Worm (Caenorhabditis elegans): Measurements from ENCODE around the gene R105.1.

Gene R105.1

DNA sequence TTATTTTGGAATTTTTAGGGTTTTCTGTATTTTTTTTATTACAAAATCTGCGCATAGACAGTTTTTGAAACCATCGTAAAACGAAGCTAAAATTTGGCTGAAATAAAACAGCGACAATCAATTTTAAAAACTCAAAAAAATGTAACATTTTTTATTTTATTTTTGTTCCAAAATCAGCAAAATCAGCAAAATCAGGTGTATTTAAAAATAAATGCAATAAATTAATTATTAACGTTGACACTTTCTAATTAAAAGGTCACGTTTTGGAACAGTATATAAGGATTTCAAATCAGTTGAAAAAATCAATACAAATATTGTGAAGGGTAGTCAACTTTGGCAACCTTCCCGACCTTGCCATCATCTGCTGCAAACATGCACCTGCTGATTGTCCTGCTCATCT is at the start of gene R105.1:
Gene R105.1 (plus strand): TSS at position 301 of the 400 bp plus-strand sequence.
- no peak for TF ChIP-seq unc-62 (GFP tag; optimal IDR thresholded peaks at IDR 0.05)

DNA sequence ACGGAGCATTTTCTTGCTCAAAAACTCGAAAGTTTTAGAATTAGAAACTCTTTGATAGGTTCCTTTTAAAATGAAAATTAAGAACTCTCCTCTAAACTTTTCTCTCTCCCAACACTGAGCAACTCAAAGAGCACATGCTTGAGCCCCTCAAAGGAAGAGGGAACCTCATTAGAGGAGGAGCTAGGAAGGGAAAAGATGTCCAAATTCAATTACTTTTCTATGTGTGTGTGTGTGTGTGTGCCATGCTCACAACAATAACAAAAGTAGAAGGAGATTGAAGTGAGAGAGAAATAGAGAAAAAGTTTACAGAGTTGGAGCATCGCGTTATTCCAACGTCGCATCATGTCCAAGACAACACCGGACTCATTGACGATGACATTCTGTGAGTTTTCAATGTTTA is 47.5 kb upstream of the R105.1 start:
- no peak for TF ChIP-seq unc-62 (GFP tag; optimal IDR thresholded peaks at IDR 0.05)

ce11 chrIV:4587532-4587931 is 46.0 kb upstream of the R105.1 start:
- TF ChIP-seq unc-62 (GFP tag; optimal IDR thresholded peaks at IDR 0.05): no peak

DNA sequence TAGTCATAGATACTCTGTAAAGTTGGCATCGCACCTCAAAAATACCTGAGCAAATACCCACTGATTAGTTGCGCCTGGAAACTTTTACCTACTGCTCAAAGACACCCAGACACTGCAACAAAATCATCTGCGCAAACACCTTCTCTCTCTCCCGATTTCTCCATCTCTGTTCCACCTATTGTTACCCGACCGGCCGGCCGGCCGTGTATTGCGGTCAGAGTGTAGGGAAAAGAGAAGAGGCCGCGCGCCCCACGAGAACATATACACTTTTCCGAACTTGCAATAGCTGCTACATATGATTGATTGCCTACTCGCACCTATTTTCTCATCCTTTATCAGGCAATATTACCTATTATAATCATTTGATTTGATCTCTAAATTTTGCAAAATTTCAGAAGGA is 45.1 kb upstream of the R105.1 start:
- no peak for TF ChIP-seq unc-62 (GFP tag; optimal IDR thresholded peaks at IDR 0.05)

ce11 chrIV:4596824-4597223 is 36.7 kb upstream of the R105.1 start, which contains the start of gene F19C7.3:
TSS of gene F19C7.3 (plus strand) at chrIV:4597124.
- TF ChIP-seq unc-62 (GFP tag; optimal IDR thresholded peaks at IDR 0.05): no peak

ce11 chrIV:4599352-4600004 is 34.0 kb upstream of the R105.1 start, which contains the start of gene F19C7.2:
TSS of gene F19C7.2 (plus strand) at chrIV:4599954.
- TF ChIP-seq unc-62 (GFP tag; optimal IDR thresholded peaks at IDR 0.05): no peak

ce11 chrIV:4602565-4602964 is 30.9 kb upstream of the R105.1 start, which contains the start of gene F19C7.4:
TSS of gene F19C7.4 (plus strand) at chrIV:4602865.
- no peak for TF ChIP-seq unc-62 (GFP tag; optimal IDR thresholded peaks at IDR 0.05)

DNA sequence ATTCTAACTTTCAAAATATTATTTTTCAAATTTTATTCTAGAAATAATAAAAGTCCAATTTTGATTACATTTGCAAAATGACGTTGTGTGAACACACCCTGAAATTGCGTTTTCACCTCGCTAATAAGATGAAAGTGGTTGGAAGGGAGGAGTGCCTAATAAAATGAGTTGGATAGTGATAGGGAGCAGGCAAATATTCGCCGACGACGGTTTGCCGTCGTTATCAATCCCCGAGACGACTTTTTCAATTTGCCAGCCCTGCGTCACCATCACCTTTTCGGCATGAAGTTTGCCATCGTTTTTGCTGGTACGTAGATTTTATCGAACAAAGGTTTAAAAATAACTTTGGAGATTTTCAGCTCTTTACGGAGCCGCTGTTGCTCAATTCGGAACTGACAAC is 27.9 kb upstream of the R105.1 start, which contains the start of gene nspg-10:
Gene nspg-10 (plus strand): TSS at position 179 of the 400 bp plus-strand sequence.
- no peak for TF ChIP-seq unc-62 (GFP tag; optimal IDR thresholded peaks at IDR 0.05)

- TF ChIP-seq unc-62 (GFP tag; optimal IDR thresholded peaks at IDR 0.05): no peak
These were observed 24.8 kb upstream of the R105.1 start for ce11 chrIV:4608661-4609060.

DNA sequence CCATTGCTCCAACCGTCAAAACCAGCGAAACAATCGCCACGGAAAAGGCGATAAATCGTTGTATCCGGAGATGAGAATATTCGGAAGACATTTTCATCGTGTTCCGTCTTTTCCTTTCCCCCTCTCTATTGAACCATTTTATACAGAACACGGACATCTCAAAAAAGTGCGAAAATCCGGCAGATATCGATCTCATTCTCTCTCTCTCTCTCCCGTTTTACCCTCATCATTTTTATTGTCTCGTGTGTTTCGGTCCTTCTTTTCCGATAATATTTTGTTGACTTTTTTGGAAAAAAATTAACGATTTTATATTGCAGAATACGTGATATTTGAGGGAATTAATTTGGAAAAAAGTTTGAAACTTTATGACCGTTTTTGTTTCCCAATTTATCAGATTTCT is 23.9 kb upstream of the R105.1 start, which contains the start of gene col-110:
Gene col-110 (minus strand): TSS at position 101 of the 400 bp plus-strand sequence.
- no peak for TF ChIP-seq unc-62 (GFP tag; optimal IDR thresholded peaks at IDR 0.05)

- TF ChIP-seq unc-62 (GFP tag; optimal IDR thresholded peaks at IDR 0.05): no peak
These were observed 21.8 kb upstream of the R105.1 start for ce11 chrIV:4611740-4612139.

DNA sequence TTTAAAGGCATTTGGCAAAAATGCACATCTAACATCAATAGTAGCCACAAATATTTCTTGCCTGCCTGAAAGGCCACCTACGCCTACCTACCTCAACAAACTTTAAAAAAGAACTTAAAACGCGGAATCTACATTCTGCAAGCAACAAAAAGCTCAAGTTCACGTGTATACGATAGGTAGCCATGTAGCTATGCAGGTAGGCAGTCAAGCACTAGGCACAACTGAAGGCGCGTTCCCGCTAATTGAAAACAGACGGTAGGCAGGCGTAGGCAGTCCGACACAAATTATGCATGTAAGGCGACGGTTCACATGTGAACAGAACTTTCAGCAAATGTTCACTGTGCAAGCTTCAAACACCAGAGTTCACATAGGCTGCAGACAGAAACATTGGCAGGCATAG is 20.9 kb upstream of the R105.1 start:
- no peak for TF ChIP-seq unc-62 (GFP tag; optimal IDR thresholded peaks at IDR 0.05)

- no peak for TF ChIP-seq unc-62 (GFP tag; optimal IDR thresholded peaks at IDR 0.05)
These were observed 20.0 kb upstream of the R105.1 start for ce11 chrIV:4613516-4613915.

DNA sequence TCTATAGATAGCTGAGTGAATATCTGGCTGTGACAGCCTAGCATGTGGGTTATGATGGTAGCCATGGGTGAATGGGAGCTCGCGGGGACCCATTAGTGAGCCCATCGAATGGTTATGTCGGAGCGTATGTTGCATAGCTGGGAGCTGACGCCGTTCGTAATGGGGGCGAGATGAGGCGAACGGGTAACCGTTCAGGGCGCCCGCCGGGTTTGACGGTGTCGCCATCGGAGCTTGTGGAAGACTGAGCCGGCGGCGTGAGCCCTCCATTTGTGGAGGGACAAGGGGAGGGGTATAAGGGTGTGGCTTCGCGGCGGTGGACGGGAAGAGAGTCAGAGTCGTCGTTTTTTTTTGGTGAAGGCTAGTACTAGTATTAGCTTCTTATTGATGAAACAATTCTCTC is 9.6 kb upstream of the R105.1 start:
- no peak for TF ChIP-seq unc-62 (GFP tag; optimal IDR thresholded peaks at IDR 0.05)

ce11 chrIV:4636001-4636400 is 2.5 kb downstream of the R105.1 start, which contains the start of gene R105.5:
TSS of gene R105.5 (plus strand) at chrIV:4636301.
- no peak for TF ChIP-seq unc-62 (GFP tag; optimal IDR thresholded peaks at IDR 0.05)

DNA sequence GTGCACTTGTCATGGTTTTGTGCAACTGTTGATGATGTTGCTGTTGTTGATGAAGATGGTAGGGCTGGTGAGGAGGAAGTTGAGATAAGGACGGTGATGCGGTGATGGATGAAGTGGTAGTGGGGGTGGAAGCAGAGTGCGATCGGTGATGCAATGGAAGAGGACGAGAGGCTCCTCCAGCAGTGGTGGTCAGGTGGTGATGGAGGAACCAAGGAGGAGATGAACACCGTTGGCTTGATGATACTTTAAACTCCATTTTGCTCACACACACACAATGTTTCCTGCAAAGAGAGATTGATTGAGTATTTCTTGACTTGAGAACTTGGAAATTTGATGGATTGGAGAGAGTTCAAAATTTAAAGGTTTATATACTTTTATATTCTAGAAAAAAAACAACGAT is 4.3 kb downstream of the R105.1 start, which contains the start of gene F19C7.8:
Gene F19C7.8 (minus strand): TSS at position 256 of the 400 bp plus-strand sequence.
- TF ChIP-seq unc-62 (GFP tag; optimal IDR thresholded peaks at IDR 0.05): no peak

DNA sequence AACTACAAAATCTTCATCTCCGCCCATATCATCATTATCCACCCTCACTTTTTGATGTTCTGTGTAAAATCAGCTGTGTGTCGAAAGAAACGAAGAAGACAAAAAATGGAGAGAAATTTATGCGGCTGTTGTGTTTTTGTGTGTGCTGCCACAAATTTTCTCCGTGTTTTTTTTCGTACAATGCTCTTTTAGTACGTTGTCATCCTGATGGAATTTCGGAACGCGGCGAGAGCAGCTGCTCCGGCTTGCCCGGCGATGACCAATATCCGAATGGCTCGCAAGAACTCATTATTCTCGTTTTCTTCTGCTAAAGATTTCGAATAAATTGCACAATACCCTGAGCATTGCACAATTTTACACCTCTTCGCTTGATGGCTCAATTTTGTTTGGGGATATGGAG is 5.9 kb downstream of the R105.1 start:
- TF ChIP-seq unc-62 (GFP tag; optimal IDR thresholded peaks at IDR 0.05): no peak

All from whole organism, dauer.